Worm (Caenorhabditis elegans) whole organism, L2 larva: Measurements from ENCODE around the gene C49F5.8.

ENCODE experiments used
- aly-2 ChIP-seq: fragments of 150-350 bp; optimal IDR thresholded peaks from 2 replicates; lab custom pipeline; 2014; ENCODE audit warnings: missing biosample characterization, missing genetic modification characterization
- ama-1 ChIP-seq: fragments of 150-350 bp; optimal IDR thresholded peaks from 2 replicates; lab custom pipeline; 2018; ENCODE audit warnings: inconsistent platforms
- dmd-4 ChIP-seq: sonication (generic microtip); optimal IDR thresholded peaks from 2 replicates; lab custom pipeline; 2017; ENCODE audit warnings: missing biosample characterization, missing genetic modification characterization
- elt-3 ChIP-seq: sonication (generic microtip); optimal IDR thresholded peaks from 2 replicates; lab custom pipeline; 2017; ENCODE audit warnings: missing biosample characterization, missing genetic modification characterization
- lin-13 ChIP-seq: fragments of 150-350 bp; optimal IDR thresholded peaks from 2 replicates; lab custom pipeline; 2014; ENCODE audit warnings: missing biosample characterization, missing genetic modification reagents, missing genetic modification characterization
- nhr-11 ChIP-seq: fragments of 150-350 bp; optimal IDR thresholded peaks from 2 replicates; lab custom pipeline; 2014; ENCODE audit warnings: missing biosample characterization, missing genetic modification characterization
- nhr-237 ChIP-seq: fragments of 150-350 bp; optimal IDR thresholded peaks from 2 replicates; lab custom pipeline; 2014; ENCODE audit warnings: missing biosample characterization, missing genetic modification characterization
- snpc-4 ChIP-seq: fragments of 150-350 bp; optimal IDR thresholded peaks from 2 replicates; lab custom pipeline; 2014; ENCODE audit warnings: missing biosample characterization, missing genetic modification characterization
- unc-39 ChIP-seq: fragments of 150-350 bp; optimal IDR thresholded peaks from 2 replicates; lab custom pipeline; 2014; ENCODE audit warnings: missing biosample characterization, missing genetic modification characterization
- unc-62 ChIP-seq: fragments of 150-350 bp; optimal IDR thresholded peaks from 2 replicates; lab custom pipeline; 2014; ENCODE audit warnings: missing biosample characterization, missing genetic modification reagents, missing genetic modification characterization

DNA sequence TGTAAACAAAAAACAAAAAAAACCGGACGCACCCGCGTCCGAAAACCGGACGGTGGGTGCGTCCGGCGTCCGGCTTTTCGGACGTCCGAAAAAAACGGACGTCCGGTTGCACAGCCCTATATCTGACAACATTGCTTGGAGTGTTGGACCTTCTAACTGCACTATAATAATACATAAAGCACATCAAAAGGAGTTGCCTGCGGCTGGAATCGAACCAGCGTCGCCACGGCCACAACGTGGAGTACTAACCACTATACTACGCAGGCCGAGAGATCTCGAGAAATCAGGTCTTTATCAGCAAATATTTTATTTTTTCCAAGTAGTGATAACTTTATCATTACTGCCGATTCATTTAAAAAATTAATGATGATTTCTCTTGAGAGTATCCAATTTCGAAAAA is 33.4 kb downstream of the C49F5.8 start:
- no peak for TF ChIP-seq unc-62 (GFP tag; lab: Kevin White, UChicago)
- no peak for TF ChIP-seq elt-3 (tag; lab: Kevin White, UChicago)
- no peak for TF ChIP-seq aly-2 (tag; lab: Kevin White, UChicago)
- no peak for TF ChIP-seq nhr-237
- no peak for TF ChIP-seq unc-39 (tag; lab: Kevin White, UChicago)
- TF ChIP-seq ama-1 (lab: Kevin White, UChicago): no peak
- TF ChIP-seq snpc-4 (tag; lab: Kevin White, UChicago): no peak
- no peak for TF ChIP-seq dmd-4
- TF ChIP-seq nhr-11 (tag; lab: Kevin White, UChicago): no peak
- no peak for TF ChIP-seq lin-13 (GFP tag; lab: Kevin White, UChicago)
